Worm (Caenorhabditis elegans): ENCODE data around the gene K02D3.2.

The K02D3.2 gene

ce11 chrX:13669641-13670040, 42.2 kb downstream of the K02D3.2 start (continued):
- TF ChIP-seq mes-2 (tag; optimal IDR thresholded peaks at IDR 0.05; ENCODE audit: poor library complexity, severe bottlenecking) (peak; percentile 63), pqm-1 (tag; optimal IDR thresholded peaks at IDR 0.05) (peak; percentile 39)

- no peak for TF ChIP-seq ctbp-1 (GFP tag; IDR thresholded peaks at IDR 0.05)
- no peak for TF ChIP-seq F44E2.7 (GFP tag; IDR thresholded peaks at IDR 0.05)
- peak in 1 of 2 experiments; percentile 19 for TF ChIP-seq unc-62 (GFP tag; optimal IDR thresholded peaks at IDR 0.05 in 1 of 2)
- TF ChIP-seq unc-62 (tag; optimal IDR thresholded peaks at IDR 0.05): no peak
- no peak for TF ChIP-seq D1046.2 (GFP tag; IDR thresholded peaks at IDR 0.05)
Observed at ce11 chrX:13668728-13669127, 43.1 kb downstream of the K02D3.2 start, which contains the start of gene C04A11.2. Gene C04A11.2, minus strand, starts transcription at chrX:13668828.

- TF ChIP-seq unc-62 (GFP tag; optimal IDR thresholded peaks at IDR 0.05 in 1 of 2) (peak in 1 of 2 experiments; percentile 90), unc-62 (tag; optimal IDR thresholded peaks at IDR 0.05) (no peak), mep-1 (tag; optimal IDR thresholded peaks at IDR 0.05) (no peak), Y48G9A.11 (GFP tag; IDR thresholded peaks at IDR 0.05) (no peak)
Observed at ce11 chrX:13666864-13667263, 44.9 kb downstream of the K02D3.2 start.

ce11 chrX:13665447-13665846, 46.4 kb downstream of the K02D3.2 start:
- TF ChIP-seq tra-1 (GFP tag; IDR thresholded peaks at IDR 0.05) (peak; percentile 95), nhr-28 (tag; optimal IDR thresholded peaks at IDR 0.05) (peak; percentile 65), T26A8.4 (GFP tag; IDR thresholded peaks at IDR 0.05) (peak; percentile 94), F10B5.3 (tag; optimal IDR thresholded peaks at IDR 0.05) (peak; percentile 85), unc-62 (GFP tag; optimal IDR thresholded peaks at IDR 0.05 in 1 of 2) (peak in 1 of 2 experiments; percentile 98), unc-62 (tag; optimal IDR thresholded peaks at IDR 0.05) (no peak), ceh-20 (GFP tag; IDR thresholded peaks at IDR 0.05) (peak; percentile 91), Y75B8A.6 (GFP tag; IDR thresholded peaks at IDR 0.05) (peak; percentile 95), lim-7 (GFP tag; IDR thresholded peaks at IDR 0.05) (peak; percentile 99), mdt-29 (GFP tag; IDR thresholded peaks at IDR 0.05) (peak; percentile 91), zag-1 (tag; optimal IDR thresholded peaks at IDR 0.05) (no peak), D1046.2 (GFP tag; IDR thresholded peaks at IDR 0.05) (peak; percentile 92), unc-130 (GFP tag; optimal IDR thresholded peaks at IDR 0.05) (peak; percentile 73), spr-3 (GFP tag; optimal IDR thresholded peaks at IDR 0.05) (peak; percentile 92), T20F7.1 (GFP tag; optimal IDR thresholded peaks at IDR 0.05) (peak; percentile 74), fos-1 (tag; optimal IDR thresholded peaks at IDR 0.05) (no peak), F37D6.2 (tag; optimal IDR thresholded peaks at IDR 0.05) (peak; percentile 83), aly-2 (tag; optimal IDR thresholded peaks at IDR 0.05) (no peak), ZK337.2 (GFP tag; IDR thresholded peaks at IDR 0.05) (peak; percentile 92), ceh-82 (tag; optimal IDR thresholded peaks at IDR 0.05) (no peak), F44E2.7 (GFP tag; IDR thresholded peaks at IDR 0.05) (peak; percentile 95), hlh-11 (tag; optimal IDR thresholded peaks at IDR 0.05) (peak; percentile 83), F49E8.2 (tag; optimal IDR thresholded peaks at IDR 0.05; ENCODE audit: borderline replicate concordance) (peak; percentile 81), arid-1 (GFP tag; conservative IDR thresholded peaks at IDR 0.05) (peak; percentile 95), nhr-76 (tag; optimal IDR thresholded peaks at IDR 0.05) (no peak), duxl-1 (tag; optimal IDR thresholded peaks at IDR 0.05; ENCODE audit: poor library complexity) (peak; percentile 94), mxl-3 (GFP tag; optimal IDR thresholded peaks at IDR 0.05) (peak; percentile 76), lin-1 (GFP tag; IDR thresholded peaks at IDR 0.05) (peak; percentile 92), nhr-11 (tag; optimal IDR thresholded peaks at IDR 0.05) (peak; percentile 36), pqm-1 (tag; optimal IDR thresholded peaks at IDR 0.05) (no peak), php-3 (GFP tag; IDR thresholded peaks at IDR 0.05) (peak; percentile 91), pha-4 (GFP tag; IDR thresholded peaks at IDR 0.05) (peak; percentile 96), pha-4 (tag; optimal IDR thresholded peaks at IDR 0.05) (peak; percentile 5), madf-9 (GFP tag; conservative IDR thresholded peaks at IDR 0.05) (peak; percentile 95), fkh-10 (GFP tag; optimal IDR thresholded peaks at IDR 0.05) (peak; percentile 45), Y5F2A.4 (GFP tag; optimal IDR thresholded peaks at IDR 0.05) (peak; percentile 90), vab-7 (GFP tag; IDR thresholded peaks at IDR 0.05) (peak; percentile 98), hif-1 (tag; optimal IDR thresholded peaks at IDR 0.05) (peak; percentile 72 to 79), tag-97 (GFP tag; IDR thresholded peaks at IDR 0.05) (no peak), gei-8 (GFP tag; optimal IDR thresholded peaks at IDR 0.05) (peak; percentile 92), zip-2 (tag; optimal IDR thresholded peaks at IDR 0.05) (peak; percentile 66)

All from whole organism, L4 larva.